Worm (Caenorhabditis elegans) whole organism, L3 larva: ENCODE results near the gene gab-1.

ENCODE experiments used
- fkh-10 ChIP-seq: sonication (generic microtip); optimal IDR thresholded peaks from 2 replicates; lab custom pipeline; 2017; ENCODE audit warnings: missing biosample characterization, missing genetic modification reagents, missing genetic modification characterization
- jun-1 ChIP-seq: fragments of 150-350 bp; optimal IDR thresholded peaks from 2 replicates; lab custom pipeline; 2014; ENCODE audit warnings: missing biosample characterization, missing genetic modification reagents, missing genetic modification characterization
- nhr-23 ChIP-seq: fragments of 150-350 bp; optimal IDR thresholded peaks from 2 replicates; lab custom pipeline; 2014; ENCODE audit warnings: missing biosample characterization, missing genetic modification reagents, missing genetic modification characterization
- nhr-76 ChIP-seq: fragments of 150-350 bp; sonication (generic microtip); optimal IDR thresholded peaks from 5 replicates; lab custom pipeline; 2014; ENCODE audit warnings: missing biosample characterization, missing genetic modification characterization
- nhr-77 ChIP-seq: fragments of 150-350 bp; optimal IDR thresholded peaks from 2 replicates; lab custom pipeline; 2014; ENCODE audit warnings: missing biosample characterization, missing genetic modification characterization

ce11 chrIII:12750831-12751230 is 28.7 kb downstream of the gab-1 start, which contains the start of the genes irld-60 and irld-20:
- no peak for TF ChIP-seq nhr-76 (tag; lab: Kevin White, UChicago)
- TF ChIP-seq nhr-77: no peak
- no peak for TF ChIP-seq nhr-23 (tag; lab: Kevin White, UChicago)
- TF ChIP-seq fkh-10 (GFP tag; lab: Kevin White, UChicago): no peak
- TF ChIP-seq jun-1 (tag; lab: Kevin White, UChicago): no peak
